In the genomic region with DNA sequence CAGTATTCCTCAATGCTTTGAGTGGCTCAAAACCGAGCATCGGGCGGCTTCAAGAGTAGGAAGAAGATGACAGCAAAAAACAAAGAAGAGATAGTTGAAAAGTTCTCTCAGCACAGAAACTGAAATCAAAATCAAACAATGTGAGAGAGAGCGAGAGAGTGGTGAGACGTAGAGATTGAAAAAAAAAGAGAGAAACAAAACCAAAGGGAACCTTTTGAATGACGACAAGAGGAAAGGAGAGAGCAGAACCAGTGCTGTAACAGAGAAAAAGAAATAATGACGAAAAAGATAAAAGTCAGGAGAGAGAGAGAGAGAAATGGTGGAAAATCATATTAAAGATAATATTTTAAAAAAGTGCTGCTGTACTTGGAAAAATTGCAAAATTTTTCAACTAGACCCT, we compare ENCODE assay signal across 1 worm cellular context.
TF ChIP-seq lines count a peak whose summit lies in the region.

No protein-coding gene starts in this region.

TF ChIP-seq in whole organism, L1 larva, 84 proteins besides CTCF, POLR2A, EP300 and RAD21 (continued from another document):
- TF ChIP-seq vab-15 (tag; optimal IDR thresholded peaks at IDR 0.05; lab: Kevin White, UChicago) (no peak), lsy-2 (tag; optimal IDR thresholded peaks at IDR 0.05; lab: Kevin White, UChicago) (peak; percentile 62 to 81), elt-2 (tag; optimal IDR thresholded peaks at IDR 0.05; lab: Kevin White, UChicago) (peak; percentile 11), ces-1 (GFP tag; optimal IDR thresholded peaks at IDR 0.05; lab: Kevin White, UChicago) (no peak), efl-3 (GFP tag; optimal IDR thresholded peaks at IDR 0.05; lab: Kevin White, UChicago) (no peak), grh-1 (GFP tag; IDR thresholded peaks at IDR 0.05; lab: Robert Waterston, UW) (no peak), ceh-88 (GFP tag; IDR thresholded peaks at IDR 0.05; lab: Robert Waterston, UW) (no peak), dsc-1 (tag; optimal IDR thresholded peaks at IDR 0.05; lab: Kevin White, UChicago) (no peak), pax-3 (tag; optimal IDR thresholded peaks at IDR 0.05; lab: Kevin White, UChicago) (no peak), ceh-90 (tag; optimal IDR thresholded peaks at IDR 0.05; lab: Kevin White, UChicago) (no peak), nhr-28 (tag; optimal IDR thresholded peaks at IDR 0.05; lab: Kevin White, UChicago) (no peak), C04F5.9 (tag; optimal IDR thresholded peaks at IDR 0.05; lab: Kevin White, UChicago) (peak; percentile 90), nhr-71 (tag; optimal IDR thresholded peaks at IDR 0.05; lab: Kevin White, UChicago) (peak; percentile 57), aha-1 (tag; optimal IDR thresholded peaks at IDR 0.05; lab: Kevin White, UChicago) (no peak), nhr-76 (tag; optimal IDR thresholded peaks at IDR 0.05; lab: Kevin White, UChicago) (no peak), unc-98 (GFP tag; IDR thresholded peaks at IDR 0.05; lab: Robert Waterston, UW) (no peak; the same call in 1 of the 2 replicates), nhr-237 (tag; optimal IDR thresholded peaks at IDR 0.05; lab: Kevin White, UChicago) (no peak), lin-39 (tag; optimal IDR thresholded peaks at IDR 0.05; lab: Kevin White, UChicago) (no peak), isw-1 (GFP tag; IDR thresholded peaks at IDR 0.05; lab: Robert Waterston, UW) (no peak), mab-9 (GFP tag; IDR thresholded peaks at IDR 0.05; lab: Robert Waterston, UW) (no peak), F16B12.6 (tag; optimal IDR thresholded peaks at IDR 0.05; lab: Kevin White, UChicago) (no peak), unc-130 (tag; optimal IDR thresholded peaks at IDR 0.05; lab: Kevin White, UChicago) (no peak), ama-1 (optimal IDR thresholded peaks at IDR 0.05; lab: Kevin White, UChicago) (no peak), pag-3 (tag; optimal IDR thresholded peaks at IDR 0.05; lab: Kevin White, UChicago; ENCODE audit: borderline replicate concordance, insufficient read depth) (no peak), zag-1 (tag; optimal IDR thresholded peaks at IDR 0.05; lab: Kevin White, UChicago) (no peak), ceh-8 (GFP tag; optimal IDR thresholded peaks at IDR 0.05; lab: Kevin White, UChicago) (no peak), mdl-1 (tag; optimal IDR thresholded peaks at IDR 0.05; lab: Kevin White, UChicago) (no peak), tbx-2 (tag; optimal IDR thresholded peaks at IDR 0.05; lab: Kevin White, UChicago) (no peak), snpc-4 (tag; optimal IDR thresholded peaks at IDR 0.05; lab: Kevin White, UChicago) (no peak)
